Fruit fly (Drosophila melanogaster): ENCODE measurements around the gene CG7443.

Gene CG7443

dm6 chr3R:8343251-8343744, 19.2 kb downstream of the CG7443 start, which contains the start of the genes PNKP and COX7AL (continued):
- TF ChIP-seq E2f2 (GFP tag; IDR thresholded peaks at IDR 0.05), result peak; percentile 71
- TF ChIP-seq br (optimal IDR thresholded peaks at IDR 0.05), result no peak
- no peak for TF ChIP-seq unc-4 (GFP tag; IDR thresholded peaks at IDR 0.05; ENCODE audit: partially characterized antibody)
- TF ChIP-seq CG13287 (GFP tag; IDR thresholded peaks at IDR 0.05; ENCODE audit: partially characterized antibody), result 0 out of 2 replicates have a peak, but pooled peaks have one; percentile 19
- no peak for TF ChIP-seq abd-A (tag; optimal IDR thresholded peaks at IDR 0.05)
- no peak for TF ChIP-seq H15 (GFP tag; IDR thresholded peaks at IDR 0.05)
- peak; percentile 37 for TF ChIP-seq pzg (GFP tag; optimal IDR thresholded peaks at IDR 0.05)
- peak; percentile 92 for TF ChIP-seq CG17385 (GFP tag; optimal IDR thresholded peaks at IDR 0.05)
- no peak for TF ChIP-seq lbe (GFP tag; optimal IDR thresholded peaks at IDR 0.05)
- TF ChIP-seq CG11398 (GFP tag; optimal IDR thresholded peaks at IDR 0.05), result no peak
- no peak for TF ChIP-seq CG31388 (GFP tag; optimal IDR thresholded peaks at IDR 0.05)
- TF ChIP-seq CG7839 (tag; optimal IDR thresholded peaks at IDR 0.05), result no peak
- peak; percentile 32; the same call in 1 of the 2 replicates for TF ChIP-seq Dref (GFP tag; IDR thresholded peaks at IDR 0.05)
- no peak for TF ChIP-seq bcd (GFP tag; optimal IDR thresholded peaks at IDR 0.05)
- no peak for TF ChIP-seq CG13775 (GFP tag; optimal IDR thresholded peaks at IDR 0.05)
- no peak for TF ChIP-seq CG8281 (tag; optimal IDR thresholded peaks at IDR 0.05)
- no peak for TF ChIP-seq slbo (GFP tag; IDR thresholded peaks at IDR 0.05)
- peak; percentile 58 for TF ChIP-seq Dp (GFP tag; optimal IDR thresholded peaks at IDR 0.05)
- TF ChIP-seq Dll (GFP tag; IDR thresholded peaks at IDR 0.05; ENCODE audit: partially characterized antibody), result 0 out of 4 replicates have a peak, but pooled peaks have one; percentile 17
- no peak for TF ChIP-seq CG31224 (GFP tag; IDR thresholded peaks at IDR 0.05)
- no peak for TF ChIP-seq jumu (GFP tag; optimal IDR thresholded peaks at IDR 0.05)
- TF ChIP-seq HLH54F (GFP tag; optimal IDR thresholded peaks at IDR 0.05), result no peak
- no peak for TF ChIP-seq Atf3 (GFP tag; optimal IDR thresholded peaks at IDR 0.05)
- no peak for TF ChIP-seq cad (GFP tag; optimal IDR thresholded peaks at IDR 0.05)

dm6 chr3R:8344174-8344573, 20.1 kb downstream of the CG7443 start, which contains the start of gene DppIII:
Gene DppIII, plus strand, starts transcription at chr3R:8344400.
- no peak for TF ChIP-seq CG2120 (GFP tag; optimal IDR thresholded peaks at IDR 0.05)
- TF ChIP-seq Stat92E (GFP tag; optimal IDR thresholded peaks at IDR 0.05), result no peak
- TF ChIP-seq twi (tag; optimal IDR thresholded peaks at IDR 0.05), result no peak
- peak; percentile 14; the same call in 1 of the 2 replicates for TF ChIP-seq Dref (GFP tag; IDR thresholded peaks at IDR 0.05)
- no peak for TF ChIP-seq CG18619 (GFP tag; optimal IDR thresholded peaks at IDR 0.05)
- no peak for TF ChIP-seq CG2199 (GFP tag; IDR thresholded peaks at IDR 0.05)
- no peak for TF ChIP-seq CG4404 (GFP tag; IDR thresholded peaks at IDR 0.05)
- TF ChIP-seq pum (GFP tag; optimal IDR thresholded peaks at IDR 0.05), result no peak
- no peak for TF ChIP-seq CG10431 (GFP tag; optimal IDR thresholded peaks at IDR 0.05)
- TF ChIP-seq Adf1 (GFP tag; IDR thresholded peaks at IDR 0.05), result no peak
- TF ChIP-seq GATAe (GFP tag; conservative IDR thresholded peaks at IDR 0.05), result no peak
- TF ChIP-seq pzg (GFP tag; optimal IDR thresholded peaks at IDR 0.05), result peak; percentile 55
- TF ChIP-seq CG17385 (GFP tag; optimal IDR thresholded peaks at IDR 0.05), result peak; percentile 34
- TF ChIP-seq usp (GFP tag; optimal IDR thresholded peaks at IDR 0.05), result no peak
- TF ChIP-seq CG9609 (GFP tag; optimal IDR thresholded peaks at IDR 0.05), result no peak
- TF ChIP-seq CG4360 (GFP tag; IDR thresholded peaks at IDR 0.05), result no peak
- no peak for TF ChIP-seq vfl (GFP tag; optimal IDR thresholded peaks at IDR 0.05)
- peak; percentile 39 for TF ChIP-seq BEAF-32 (GFP tag; optimal IDR thresholded peaks at IDR 0.05)
- TF ChIP-seq CG2129 (GFP tag; IDR thresholded peaks at IDR 0.05; ENCODE audit: partially characterized antibody), result no peak
- TF ChIP-seq CG16813 (GFP tag; IDR thresholded peaks at IDR 0.05; ENCODE audit: partially characterized antibody), result 0 out of 3 replicates have a peak, but pooled peaks have one; percentile 25
- no peak for TF ChIP-seq CG10543 (GFP tag; optimal IDR thresholded peaks at IDR 0.05)
- no peak for TF ChIP-seq CG33557 (GFP tag; optimal IDR thresholded peaks at IDR 0.05)
- no peak for TF ChIP-seq Sin3A (optimal IDR thresholded peaks at IDR 0.05)
- no peak for TF ChIP-seq CG7786 (GFP tag; optimal IDR thresholded peaks at IDR 0.05)
- no peak for TF ChIP-seq Atf-2 (GFP tag; optimal IDR thresholded peaks at IDR 0.05)
- TF ChIP-seq NK7.1 (GFP tag; optimal IDR thresholded peaks at IDR 0.05), result no peak
- TF ChIP-seq h (optimal IDR thresholded peaks at IDR 0.05), result no peak
- TF ChIP-seq mam (GFP tag; optimal IDR thresholded peaks at IDR 0.05), result no peak
- no peak for TF ChIP-seq NfI (GFP tag; optimal IDR thresholded peaks at IDR 0.05)
- TF ChIP-seq CG12155 (GFP tag; optimal IDR thresholded peaks at IDR 0.05), result no peak
- no peak for TF ChIP-seq Mrtf (GFP tag; IDR thresholded peaks at IDR 0.05)
